Worm (Caenorhabditis elegans) whole organism, L4/young adult: ENCODE results near the gene Y51A2D.13.
A peak's percentile ranks its signal among the peaks of the same experiment; 100 is the strongest.

Experiments used
- W03F9.2 ChIP-seq: fragments of 150-350 bp; optimal IDR thresholded peaks from 2 replicates; lab custom pipeline; 2014; ENCODE audit warnings: missing biosample characterization, missing genetic modification characterization
- dao-5 ChIP-seq: sonication (generic microtip); optimal IDR thresholded peaks from 2 replicates; lab custom pipeline; 2016; ENCODE audit warnings: missing genotype, missing genetic modification characterization, moderate library complexity, missing compliant biosample characterization
- him-1 ChIP-seq: sonication (generic microtip); optimal IDR thresholded peaks from 2 replicates; lab custom pipeline; 2016; ENCODE audit warnings: missing genotype, missing genetic modification reagents, missing genetic modification characterization, missing compliant biosample characterization

Y51A2D.13 gene

ce11 chrV:18579684-18580083 is at the start of gene Y51A2D.13:
Gene Y51A2D.13 (minus strand): TSS chrV:18579784.
- TF ChIP-seq dao-5 (tag; lab: Kevin White, UChicago), result no peak
- no peak for TF ChIP-seq W03F9.2 (tag; lab: Kevin White, UChicago)
- TF ChIP-seq him-1 (tag; lab: Kevin White, UChicago), result no peak

DNA sequence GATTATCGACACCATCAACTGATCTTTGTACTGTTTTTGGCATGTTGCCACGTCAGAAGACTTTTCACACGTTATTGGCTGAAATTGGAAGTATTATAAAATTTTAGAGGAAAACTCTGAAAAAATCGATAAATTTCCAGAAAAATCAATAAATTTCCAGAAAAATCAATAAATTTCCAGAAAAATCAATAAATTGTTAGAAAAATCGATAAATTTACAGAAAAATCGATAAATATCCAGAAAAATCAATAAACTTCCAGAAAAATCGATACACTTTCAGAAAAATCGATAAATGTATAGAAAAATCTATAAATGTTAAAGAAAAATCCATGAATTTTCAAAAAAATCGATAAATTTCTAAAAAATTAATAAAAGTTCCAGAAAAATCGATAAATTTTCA is 49.3 kb upstream of the Y51A2D.13 start:
- TF ChIP-seq dao-5 (tag; lab: Kevin White, UChicago) (no peak), him-1 (tag; lab: Kevin White, UChicago) (no peak), W03F9.2 (tag; lab: Kevin White, UChicago) (no peak)

DNA sequence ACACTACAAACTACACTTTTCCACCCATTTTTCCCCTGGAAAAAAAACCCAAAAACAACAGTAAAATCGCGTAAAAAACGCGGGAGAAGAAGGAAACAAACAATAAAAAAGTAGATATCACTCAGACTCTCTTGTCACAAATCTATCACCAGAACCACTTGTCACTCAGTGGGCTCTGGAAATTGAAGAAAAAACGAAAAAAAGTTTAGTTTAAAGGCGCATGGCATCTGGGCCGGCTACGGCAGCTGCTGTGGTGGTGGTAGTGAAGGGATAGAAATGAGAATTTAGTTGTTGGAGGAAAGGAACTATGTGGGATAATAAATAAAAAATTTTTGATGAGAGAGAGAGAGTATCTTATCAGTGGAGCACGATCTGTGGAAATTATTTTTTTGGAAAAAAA is 47.9 kb upstream of the Y51A2D.13 start:
- TF ChIP-seq W03F9.2 (tag; lab: Kevin White, UChicago), result no peak
- TF ChIP-seq dao-5 (tag; lab: Kevin White, UChicago), result no peak
- no peak for TF ChIP-seq him-1 (tag; lab: Kevin White, UChicago)

DNA sequence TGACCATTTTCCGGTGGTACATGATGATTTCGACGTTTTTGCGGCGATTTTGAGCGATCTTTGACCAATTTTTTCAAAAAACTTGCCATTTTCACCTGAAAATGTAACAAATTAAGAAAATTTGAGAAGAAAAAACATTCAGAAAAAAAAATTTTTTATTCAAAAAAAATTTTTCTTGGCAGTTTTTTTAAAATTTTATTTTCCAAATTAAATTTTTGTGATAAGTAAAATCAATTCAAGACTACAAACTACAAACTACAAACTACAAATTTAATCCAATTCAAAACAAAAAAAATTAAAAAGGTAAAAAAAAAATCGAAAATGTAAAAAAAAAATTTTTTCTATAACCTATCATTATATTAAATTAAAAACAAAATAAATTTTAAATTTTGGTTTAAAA is 47.2 kb upstream of the Y51A2D.13 start, which contains the start of gene Y69H2.15:
TSS of gene Y69H2.15 (minus strand) at position 101 of the 400 bp plus-strand sequence.
- TF ChIP-seq dao-5 (tag; lab: Kevin White, UChicago) (no peak), him-1 (tag; lab: Kevin White, UChicago) (no peak), W03F9.2 (tag; lab: Kevin White, UChicago) (no peak)

ce11 chrV:18622462-18622861 is 42.9 kb upstream of the Y51A2D.13 start, which contains the start of gene Y69H2.1:
Gene Y69H2.1 (minus strand): TSS chrV:18622562.
- TF ChIP-seq W03F9.2 (tag; lab: Kevin White, UChicago) (no peak), dao-5 (tag; lab: Kevin White, UChicago) (no peak), him-1 (tag; lab: Kevin White, UChicago) (no peak)

ce11 chrV:18616287-18616686 is 36.7 kb upstream of the Y51A2D.13 start, which contains the start of gene nhr-70:
Gene nhr-70 (plus strand): TSS chrV:18616587.
- TF ChIP-seq him-1 (tag; lab: Kevin White, UChicago) (no peak), dao-5 (tag; lab: Kevin White, UChicago) (no peak), W03F9.2 (tag; lab: Kevin White, UChicago) (no peak)

- TF ChIP-seq him-1 (tag; lab: Kevin White, UChicago), result no peak
- TF ChIP-seq W03F9.2 (tag; lab: Kevin White, UChicago), result peak; percentile 30
- TF ChIP-seq dao-5 (tag; lab: Kevin White, UChicago), result no peak
These were observed 34.9 kb upstream of the Y51A2D.13 start for ce11 chrV:18614498-18614897.

DNA sequence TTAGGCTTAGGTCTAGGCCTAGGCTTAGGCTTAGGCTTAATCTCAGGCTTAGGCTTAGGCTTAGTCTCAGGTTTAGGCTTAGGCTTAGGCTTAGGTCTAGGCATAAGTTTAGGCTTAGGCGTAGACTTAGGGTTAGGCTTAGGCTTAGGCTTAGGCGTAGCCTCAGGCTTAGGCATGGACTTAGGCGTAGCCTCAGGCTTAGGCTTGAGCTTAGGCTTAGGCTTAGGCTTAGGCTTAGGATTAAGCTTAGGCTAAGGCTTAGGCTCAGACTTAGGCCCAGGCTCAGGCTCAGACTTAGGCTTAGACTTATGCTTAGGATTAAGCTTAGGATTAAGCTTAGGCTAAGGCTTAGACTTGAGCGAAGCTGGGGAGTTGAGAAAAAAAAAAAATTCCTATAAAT is 33.6 kb upstream of the Y51A2D.13 start:
- TF ChIP-seq him-1 (tag; lab: Kevin White, UChicago) (no peak), W03F9.2 (tag; lab: Kevin White, UChicago) (no peak), dao-5 (tag; lab: Kevin White, UChicago) (no peak)

- no peak for TF ChIP-seq him-1 (tag; lab: Kevin White, UChicago)
- TF ChIP-seq W03F9.2 (tag; lab: Kevin White, UChicago), result no peak
- TF ChIP-seq dao-5 (tag; lab: Kevin White, UChicago), result no peak
These were observed 25.9 kb upstream of the Y51A2D.13 start for ce11 chrV:18605510-18605909.

ce11 chrV:18597779-18598178 is 18.2 kb upstream of the Y51A2D.13 start:
- TF ChIP-seq W03F9.2 (tag; lab: Kevin White, UChicago) (no peak), him-1 (tag; lab: Kevin White, UChicago) (no peak)

DNA sequence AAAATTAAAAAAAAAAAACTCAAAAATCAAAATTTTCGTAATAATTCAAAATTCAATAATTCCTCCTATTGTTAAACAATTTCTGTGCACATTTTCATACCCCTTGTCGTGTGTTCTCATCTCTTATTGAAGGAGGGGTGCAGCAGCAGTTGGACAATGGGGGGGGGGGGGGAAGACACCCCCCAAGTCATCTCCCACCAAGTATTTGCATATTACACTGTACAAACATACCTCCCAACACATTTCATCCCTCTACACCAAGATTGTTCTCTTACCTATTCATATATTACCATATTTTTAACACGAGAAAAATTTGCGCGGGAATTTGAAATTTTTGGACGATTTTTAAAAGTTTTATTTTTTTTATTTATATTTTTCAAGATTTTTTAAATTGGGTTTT is 16.7 kb upstream of the Y51A2D.13 start:
- no peak for TF ChIP-seq dao-5 (tag; lab: Kevin White, UChicago)
- no peak for TF ChIP-seq W03F9.2 (tag; lab: Kevin White, UChicago)
- TF ChIP-seq him-1 (tag; lab: Kevin White, UChicago), result no peak

DNA sequence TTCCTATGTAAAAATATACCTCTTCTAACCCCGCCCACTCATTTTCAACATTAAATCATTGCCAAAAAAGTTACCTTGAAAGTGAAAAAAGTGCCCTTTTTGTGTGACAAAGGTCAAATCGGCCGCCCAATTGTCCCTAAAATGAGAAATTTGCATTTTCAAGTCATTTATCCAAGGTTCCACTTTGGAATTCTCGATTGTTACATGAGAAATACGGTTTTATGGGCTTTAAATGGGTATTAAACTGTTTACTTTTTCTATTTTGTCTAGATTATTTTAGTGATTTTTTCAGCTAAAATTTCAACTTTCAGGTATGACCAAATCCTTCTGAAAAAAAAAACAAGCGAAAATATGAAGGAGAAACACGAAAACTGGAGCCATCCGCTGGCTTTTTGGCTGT is 12.9 kb upstream of the Y51A2D.13 start, which contains the start of gene grdn-1:
TSS of gene grdn-1 (plus strand) at position 301 of the 400 bp plus-strand sequence.
- TF ChIP-seq W03F9.2 (tag; lab: Kevin White, UChicago), result no peak
- no peak for TF ChIP-seq him-1 (tag; lab: Kevin White, UChicago)

DNA sequence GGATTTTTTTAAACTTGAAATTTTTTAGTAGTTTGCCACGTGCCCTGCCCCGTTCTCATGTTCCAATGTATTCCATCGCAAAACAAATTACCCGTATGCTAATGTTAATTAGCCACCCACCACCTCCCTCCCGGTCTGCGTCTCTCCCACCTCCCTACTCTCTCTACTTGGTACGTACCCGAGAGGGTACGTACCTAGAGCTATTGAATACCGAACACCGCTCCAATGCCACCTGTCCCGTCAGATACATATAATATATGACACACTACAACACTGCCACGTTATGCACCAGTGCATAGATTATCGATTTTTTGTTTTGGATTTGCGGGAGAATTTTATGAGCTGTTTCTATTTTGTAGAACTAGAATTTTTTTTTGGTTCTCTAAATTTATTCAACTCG is 10.0 kb upstream of the Y51A2D.13 start:
- TF ChIP-seq W03F9.2 (tag; lab: Kevin White, UChicago), result no peak
- no peak for TF ChIP-seq dao-5 (tag; lab: Kevin White, UChicago)
- TF ChIP-seq him-1 (tag; lab: Kevin White, UChicago), result no peak

DNA sequence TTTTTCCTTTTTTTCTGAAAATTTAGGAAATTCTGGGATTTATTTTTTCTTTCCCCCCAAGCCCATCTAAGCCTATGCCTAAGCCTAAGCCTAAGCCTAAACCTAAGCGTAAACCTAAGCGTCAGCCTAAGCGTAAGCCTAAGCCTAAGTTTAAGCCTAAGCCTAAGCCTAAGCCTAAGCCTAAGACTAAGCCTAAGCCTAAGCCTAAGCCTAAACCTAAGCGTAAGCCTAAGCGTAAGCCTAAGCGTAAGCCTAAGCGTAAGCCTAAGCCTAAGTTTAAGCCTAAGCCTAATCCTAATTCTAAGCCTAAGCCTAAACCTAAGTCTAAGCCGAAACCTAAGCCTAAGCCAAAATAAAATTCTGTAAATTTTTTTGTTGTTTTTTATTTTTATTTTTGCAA is 8.4 kb upstream of the Y51A2D.13 start:
- TF ChIP-seq dao-5 (tag; lab: Kevin White, UChicago), result no peak
- no peak for TF ChIP-seq him-1 (tag; lab: Kevin White, UChicago)
- no peak for TF ChIP-seq W03F9.2 (tag; lab: Kevin White, UChicago)
